Fruit fly (Drosophila melanogaster) Kc167 (cell line): ENCODE data around the gene Cyp308a1.

Source experiments
- Myc ChIP-seq: fragments of >200 bp; optimal IDR thresholded peaks from 2 replicates; lab custom pipeline; 2017; ENCODE audit warnings: missing external identifiers
- Sin3A ChIP-seq: fragments of >200 bp; optimal IDR thresholded peaks from 2 replicates; lab custom pipeline; 2018; ENCODE audit warnings: missing external identifiers
- h ChIP-seq: fragments of >200 bp; optimal IDR thresholded peaks from 3 replicates; lab custom pipeline; 2018; ENCODE audit warnings: missing external identifiers
- insv ChIP-seq: fragments of >200 bp; optimal IDR thresholded peaks from 3 replicates; lab custom pipeline; 2018; ENCODE audit warnings: missing external identifiers
- psq ChIP-seq: fragments of >200 bp; optimal IDR thresholded peaks from 2 replicates; lab custom pipeline; 2017; ENCODE audit warnings: missing external identifiers

DNA sequence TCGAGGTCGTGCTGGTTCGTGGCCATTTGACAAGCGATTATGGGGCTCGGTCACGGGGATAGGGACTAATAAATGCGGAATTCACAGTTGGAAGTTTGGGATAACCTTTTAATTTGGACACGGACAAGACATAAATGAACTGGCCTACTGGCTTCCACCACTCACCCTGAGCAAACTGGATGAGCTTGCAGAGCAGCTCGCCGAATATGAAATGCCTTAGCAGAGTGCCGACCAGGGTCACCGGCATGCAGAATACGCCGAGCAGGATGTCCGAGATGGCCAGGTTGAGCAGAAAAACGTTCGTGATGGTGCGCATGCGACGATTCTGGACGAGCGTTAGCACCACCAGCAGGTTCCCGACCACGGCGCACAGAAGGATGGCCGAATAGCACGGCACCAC is 15.9 kb downstream of the Cyp308a1 start, which contains the start of gene CG42302:
- no peak for TF ChIP-seq Sin3A (lab: Kevin White, UChicago)
- TF ChIP-seq h: no peak
- TF ChIP-seq psq (lab: Kevin White, UChicago): no peak
- no peak for TF ChIP-seq Myc
- TF ChIP-seq insv (lab: Kevin White, UChicago): no peak
